Worm (Caenorhabditis elegans): ENCODE results near the gene T04C9.3.

Gene T04C9.3

DNA sequence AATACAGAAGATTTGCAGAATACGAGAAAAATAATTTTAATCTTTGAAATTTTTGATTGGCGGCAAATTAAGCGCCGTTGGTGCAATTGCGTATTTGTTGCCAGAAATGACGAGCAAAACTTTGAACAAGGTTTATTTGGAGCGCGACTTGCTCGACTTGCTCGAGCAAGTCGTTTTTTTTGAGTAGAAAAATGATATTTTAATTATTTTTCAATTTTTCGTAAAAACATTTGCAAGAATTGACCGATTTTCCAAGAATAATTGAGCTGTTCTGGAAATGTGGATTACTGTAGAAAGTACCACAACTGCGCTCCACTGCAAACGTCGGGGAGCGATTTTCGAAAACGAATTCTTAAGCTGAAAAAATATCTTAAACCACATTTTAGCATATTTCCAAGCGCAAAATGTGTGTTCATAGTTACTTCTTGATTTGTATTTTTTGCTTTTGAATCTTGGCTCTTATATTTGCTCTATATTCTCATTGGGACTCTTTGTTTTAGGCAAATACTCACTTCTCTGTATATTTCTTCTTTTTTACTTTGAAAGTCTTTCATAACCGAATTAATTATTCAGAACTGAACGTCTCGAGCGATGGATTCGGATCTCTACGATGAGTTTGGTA lies 23.7 kb downstream of the T04C9.3 start, which contains the start of the genes gcna-1 and eftu-2:
Gene gcna-1 (minus strand): TSS at position 96 of the 622 bp plus-strand sequence.
Gene eftu-2 (plus strand): TSS at position 572 of the 622 bp plus-strand sequence.
- TF ChIP-seq hnd-1 (tag; optimal IDR thresholded peaks at IDR 0.05) (no peak), ama-1 (optimal IDR thresholded peaks at IDR 0.05) (no peak), ceh-13 (GFP tag; optimal IDR thresholded peaks at IDR 0.05) (no peak), hmg-4 (GFP tag; optimal IDR thresholded peaks at IDR 0.05) (no peak), B0310.2 (tag; optimal IDR thresholded peaks at IDR 0.05) (no peak), ceh-36 (tag; optimal IDR thresholded peaks at IDR 0.05) (no peak), tbx-37 (GFP tag; conservative IDR thresholded peaks at IDR 0.05) (no peak), sea-1 (GFP tag; conservative IDR thresholded peaks at IDR 0.05) (no peak), hmbx-1 (tag; optimal IDR thresholded peaks at IDR 0.05) (no peak), pes-1 (GFP tag; IDR thresholded peaks at IDR 0.05) (no peak), aly-1 (tag; optimal IDR thresholded peaks at IDR 0.05) (no peak), scrt-1 (GFP tag; IDR thresholded peaks at IDR 0.05) (no peak), flt-1 (GFP tag; IDR thresholded peaks at IDR 0.05) (no peak)

ce11 chrIII:6011310-6011709 lies 25.9 kb downstream of the T04C9.3 start:
- TF ChIP-seq tbx-11 (GFP tag; IDR thresholded peaks at IDR 0.05) (no peak), B0310.2 (tag; optimal IDR thresholded peaks at IDR 0.05) (no peak), sea-1 (GFP tag; conservative IDR thresholded peaks at IDR 0.05) (no peak), tbx-37 (GFP tag; conservative IDR thresholded peaks at IDR 0.05) (no peak), ceh-36 (tag; optimal IDR thresholded peaks at IDR 0.05) (no peak), hnd-1 (tag; optimal IDR thresholded peaks at IDR 0.05) (no peak), hmg-4 (GFP tag; optimal IDR thresholded peaks at IDR 0.05) (no peak), aly-1 (tag; optimal IDR thresholded peaks at IDR 0.05) (no peak), hmbx-1 (tag; optimal IDR thresholded peaks at IDR 0.05) (no peak)

ce11 chrIII:6019512-6020209 lies 34.2 kb downstream of the T04C9.3 start, which contains the start of the genes npp-10 and cyk-3:
Gene npp-10 (minus strand): TSS chrIII:6019562.
Gene cyk-3 (plus strand): TSS chrIII:6020159.
- TF ChIP-seq tra-4 (tag; optimal IDR thresholded peaks at IDR 0.05) (no peak), tbx-11 (GFP tag; IDR thresholded peaks at IDR 0.05) (0 out of 2 replicates have a peak, but pooled peaks have one; percentile 35)

DNA sequence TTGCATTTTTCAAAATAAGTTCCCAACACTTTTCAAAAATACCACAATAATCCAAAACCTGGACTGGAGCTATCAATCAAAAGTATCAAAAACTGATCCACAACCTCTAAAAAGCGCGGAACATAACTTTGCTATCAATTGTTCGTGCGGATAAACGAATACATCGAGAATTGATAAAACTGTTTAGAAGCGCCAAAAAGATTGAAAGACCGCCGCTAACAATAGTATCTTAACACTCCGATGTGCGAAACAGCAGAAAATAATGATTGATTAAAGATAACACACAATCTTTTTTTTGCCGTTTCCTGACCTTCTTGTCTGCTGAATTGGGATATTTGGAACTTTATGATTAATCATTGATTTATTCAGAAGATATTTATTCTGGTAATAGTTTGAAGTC lies 43.0 kb downstream of the T04C9.3 start, which contains the start of gene tbx-7:
Gene tbx-7 (minus strand): TSS at position 101 of the 400 bp plus-strand sequence.
- TF ChIP-seq hmg-4 (GFP tag; optimal IDR thresholded peaks at IDR 0.05) (no peak), flt-1 (GFP tag; IDR thresholded peaks at IDR 0.05) (no peak), scrt-1 (GFP tag; IDR thresholded peaks at IDR 0.05) (no peak), tra-4 (tag; optimal IDR thresholded peaks at IDR 0.05) (no peak), ceh-36 (tag; optimal IDR thresholded peaks at IDR 0.05) (no peak), pes-1 (GFP tag; IDR thresholded peaks at IDR 0.05) (no peak), hmbx-1 (tag; optimal IDR thresholded peaks at IDR 0.05) (no peak), aly-1 (tag; optimal IDR thresholded peaks at IDR 0.05) (no peak), ama-1 (optimal IDR thresholded peaks at IDR 0.05) (no peak), F13C5.2 (tag; optimal IDR thresholded peaks at IDR 0.05) (no peak), ets-7 (tag; optimal IDR thresholded peaks at IDR 0.05) (no peak), sea-1 (GFP tag; conservative IDR thresholded peaks at IDR 0.05) (no peak), B0310.2 (tag; optimal IDR thresholded peaks at IDR 0.05) (no peak), ceh-13 (GFP tag; optimal IDR thresholded peaks at IDR 0.05) (no peak), hnd-1 (tag; optimal IDR thresholded peaks at IDR 0.05) (no peak), tbx-11 (GFP tag; IDR thresholded peaks at IDR 0.05) (no peak)

ce11 chrIII:6030483-6030882 lies 45.0 kb downstream of the T04C9.3 start, which contains the start of gene ZK328.6:
Gene ZK328.6 (minus strand): TSS chrIII:6030583.
- TF ChIP-seq ets-7 (tag; optimal IDR thresholded peaks at IDR 0.05), result no peak
- TF ChIP-seq hmg-4 (GFP tag; optimal IDR thresholded peaks at IDR 0.05), result no peak
- TF ChIP-seq F13C5.2 (tag; optimal IDR thresholded peaks at IDR 0.05), result no peak
- no peak for TF ChIP-seq tbx-37 (GFP tag; conservative IDR thresholded peaks at IDR 0.05)
- TF ChIP-seq tbx-11 (GFP tag; IDR thresholded peaks at IDR 0.05), result no peak
- TF ChIP-seq tra-4 (tag; optimal IDR thresholded peaks at IDR 0.05), result no peak
- no peak for TF ChIP-seq ceh-36 (tag; optimal IDR thresholded peaks at IDR 0.05)
- no peak for TF ChIP-seq hnd-1 (tag; optimal IDR thresholded peaks at IDR 0.05)
- no peak for TF ChIP-seq aly-1 (tag; optimal IDR thresholded peaks at IDR 0.05)
- TF ChIP-seq ama-1 (optimal IDR thresholded peaks at IDR 0.05), result no peak
- TF ChIP-seq pes-1 (GFP tag; IDR thresholded peaks at IDR 0.05), result no peak
- no peak for TF ChIP-seq scrt-1 (GFP tag; IDR thresholded peaks at IDR 0.05)
- no peak for TF ChIP-seq hmbx-1 (tag; optimal IDR thresholded peaks at IDR 0.05)
- no peak for TF ChIP-seq ceh-13 (GFP tag; optimal IDR thresholded peaks at IDR 0.05)
- TF ChIP-seq sea-1 (GFP tag; conservative IDR thresholded peaks at IDR 0.05), result no peak
- no peak for TF ChIP-seq flt-1 (GFP tag; IDR thresholded peaks at IDR 0.05)
